Fruit fly (Drosophila melanogaster) whole organism, adult: Measurements from ENCODE around the gene Hr4.
A peak's percentile ranks its signal among the peaks of the same experiment; 100 is the strongest.

ENCODE experiments used
- CG11617 ChIP-seq: fragments of 200-800 bp; sonication (Bioruptor generic); optimal IDR thresholded peaks from 2 replicates; lab custom pipeline; 2017; ENCODE audit warnings: mild to moderate bottlenecking, missing biosample characterization, missing genetic modification reagents, missing genetic modification characterization
- CG12768 ChIP-seq: fragments of 200-800 bp; sonication (Bioruptor generic); optimal IDR thresholded peaks from 2 replicates; lab custom pipeline; 2017; ENCODE audit warnings: missing biosample characterization, missing genetic modification characterization, mild to moderate bottlenecking, moderate library complexity, missing genetic modification reagents
- CG14711 ChIP-seq: fragments of 200-800 bp; sonication (Bioruptor generic); optimal IDR thresholded peaks from 2 replicates; lab custom pipeline; 2018; ENCODE audit warnings: missing biosample characterization, mild to moderate bottlenecking, missing genetic modification characterization, moderate library complexity
- CG1620 ChIP-seq: fragments of 200-800 bp; sonication (Bioruptor generic); optimal IDR thresholded peaks from 2 replicates; lab custom pipeline; 2016; ENCODE audit warnings: missing biosample characterization, missing genetic modification characterization
- CG33017 ChIP-seq: fragments of 200-800 bp; sonication (Bioruptor generic); optimal IDR thresholded peaks from 2 replicates; lab custom pipeline; 2018; ENCODE audit warnings: missing biosample characterization, mild to moderate bottlenecking, missing genetic modification characterization, moderate library complexity
- CG5204 ChIP-seq: fragments of 200-800 bp; sonication (Bioruptor generic); optimal IDR thresholded peaks from 2 replicates; lab custom pipeline; 2016; ENCODE audit warnings: missing biosample characterization, missing genetic modification characterization
- CG7045 ChIP-seq: fragments of 200-800 bp; sonication (Bioruptor generic); optimal IDR thresholded peaks from 2 replicates; lab custom pipeline; 2017; ENCODE audit warnings: missing biosample characterization, mild to moderate bottlenecking, missing genetic modification characterization
- CG7101 ChIP-seq: fragments of 200-800 bp; sonication (Bioruptor generic); optimal IDR thresholded peaks from 2 replicates; lab custom pipeline; 2018; ENCODE audit warnings: missing biosample characterization, mild to moderate bottlenecking, missing genetic modification characterization, moderate library complexity
- Clk ChIP-seq: fragments of 200-800 bp; sonication (Bioruptor generic); optimal IDR thresholded peaks from 2 replicates; lab custom pipeline; 2017; ENCODE audit warnings: missing biosample characterization, missing genetic modification characterization
- Crg-1 ChIP-seq: fragments of 200-800 bp; sonication (Bioruptor generic); optimal IDR thresholded peaks from 2 replicates; lab custom pipeline; 2016; ENCODE audit warnings: missing biosample characterization, missing genetic modification characterization
- Hr96 ChIP-seq: fragments of 200-800 bp; sonication (Bioruptor generic); optimal IDR thresholded peaks from 2 replicates; lab custom pipeline; 2016; ENCODE audit warnings: missing biosample characterization, missing genetic modification characterization
- Mnt ChIP-seq: fragments of 200-800 bp; sonication (Bioruptor generic); optimal IDR thresholded peaks from 2 replicates; lab custom pipeline; 2016; ENCODE audit warnings: missing biosample characterization, mild to moderate bottlenecking, missing genetic modification characterization
- bab1 ChIP-seq: fragments of 200-800 bp; sonication (Bioruptor generic); optimal IDR thresholded peaks from 3 replicates; lab custom pipeline; 2019; ENCODE audit warnings: missing biosample characterization, mild to moderate bottlenecking, missing genetic modification characterization, moderate library complexity
- cic ChIP-seq: fragments of 200-800 bp; sonication (Bioruptor generic); optimal IDR thresholded peaks from 2 replicates; lab custom pipeline; 2017; ENCODE audit warnings: missing biosample characterization, mild to moderate bottlenecking, missing genetic modification characterization, moderate library complexity
- cnc ChIP-seq, 2 experiments: fragments of >200 bp; optimal IDR thresholded peaks; 2 replicates each; lab custom pipeline; 2017
- kay ChIP-seq: fragments of 200-800 bp; sonication (Bioruptor generic); peaks from one replicate; lab custom pipeline; 2016; ENCODE audit warnings: missing biosample characterization, missing genetic modification characterization, borderline replicate concordance
- ovo ChIP-seq: fragments of 200-800 bp; sonication (Bioruptor generic); optimal IDR thresholded peaks from 2 replicates; lab custom pipeline; 2016; ENCODE audit warnings: missing biosample characterization, missing genetic modification characterization
- pad ChIP-seq: fragments of 200-800 bp; sonication (Bioruptor generic); optimal IDR thresholded peaks from 3 replicates; lab custom pipeline; 2017; ENCODE audit warnings: missing biosample characterization, missing genetic modification characterization, mild to moderate bottlenecking, moderate library complexity, missing genetic modification reagents
- tj ChIP-seq: fragments of 200-800 bp; sonication (Bioruptor generic); optimal IDR thresholded peaks from 3 replicates; lab custom pipeline; 2017; ENCODE audit warnings: missing biosample characterization, mild to moderate bottlenecking, missing genetic modification characterization, moderate library complexity
- toe ChIP-seq: fragments of 200-800 bp; sonication (Bioruptor generic); optimal IDR thresholded peaks from 2 replicates; lab custom pipeline; 2016; ENCODE audit warnings: missing biosample characterization, missing genetic modification characterization

The Hr4 gene

dm6 chrX:1950311-1950710 lies 8.6 kb downstream of the Hr4 start:
- no peak for TF ChIP-seq CG1620
- no peak for TF ChIP-seq ovo (GFP tag; lab: Kevin White, UChicago)
- TF ChIP-seq toe (GFP tag; lab: Kevin White, UChicago), result no peak
- no peak for TF ChIP-seq Hr96
- TF ChIP-seq CG12768 (GFP tag; lab: Kevin White, UChicago), result no peak
- no peak for TF ChIP-seq CG7045
- no peak for TF ChIP-seq CG5204 (GFP tag; lab: Kevin White, UChicago)
- no peak for TF ChIP-seq bab1 (GFP tag; lab: Kevin White, UChicago)
- TF ChIP-seq tj (GFP tag; lab: Kevin White, UChicago), result no peak
- no peak for TF ChIP-seq Clk

dm6 chrX:1951391-1952066 lies 9.8 kb downstream of the Hr4 start:
- peak; percentile 46 for TF ChIP-seq Mnt (GFP tag; lab: Kevin White, UChicago)
- TF ChIP-seq toe (GFP tag; lab: Kevin White, UChicago), result peak; percentile 50
- peak; percentile 36 for TF ChIP-seq tj (GFP tag; lab: Kevin White, UChicago)
- peak; percentile 65 for TF ChIP-seq CG33017
- TF ChIP-seq Crg-1, result no peak
- no peak for TF ChIP-seq kay (GFP tag; lab: Kevin White, UChicago)
- TF ChIP-seq cnc (optimal IDR thresholded peaks at IDR 0.05; lab: Kevin White, UChicago), result no peak
- TF ChIP-seq CG7101 (tag; lab: Kevin White, UChicago), result peak; percentile 85
- peak; percentile 83 for TF ChIP-seq CG14711
- TF ChIP-seq CG7045, result peak; percentile 70
- no peak for TF ChIP-seq cic
- peak; percentile 74 for TF ChIP-seq CG12768 (GFP tag; lab: Kevin White, UChicago)
- peak; percentile 62 for TF ChIP-seq CG11617 (GFP tag; lab: Kevin White, UChicago)
- peak; percentile 85 for TF ChIP-seq Hr96
- TF ChIP-seq Clk, result peak; percentile 43
- peak; percentile 26 for TF ChIP-seq CG1620
- no peak for TF ChIP-seq ovo (GFP tag; lab: Kevin White, UChicago)
- peak; percentile 91 for TF ChIP-seq bab1 (GFP tag; lab: Kevin White, UChicago)
- peak; percentile 66 for TF ChIP-seq CG5204 (GFP tag; lab: Kevin White, UChicago)
- TF ChIP-seq pad (GFP tag; lab: Kevin White, UChicago), result peak; percentile 59

- TF ChIP-seq kay (GFP tag; lab: Kevin White, UChicago) (no peak), ovo (GFP tag; lab: Kevin White, UChicago) (peak; percentile 47), CG14711 (no peak), Clk (no peak), CG33017 (no peak), CG7045 (no peak), cic (no peak), CG1620 (peak; percentile 83), tj (GFP tag; lab: Kevin White, UChicago) (peak; percentile 10), CG7101 (tag; lab: Kevin White, UChicago) (peak; percentile 36), bab1 (GFP tag; lab: Kevin White, UChicago) (peak; percentile 50), toe (GFP tag; lab: Kevin White, UChicago) (no peak), Hr96 (peak; percentile 61), CG5204 (GFP tag; lab: Kevin White, UChicago) (no peak), CG11617 (GFP tag; lab: Kevin White, UChicago) (no peak), cnc (optimal IDR thresholded peaks at IDR 0.05; lab: Kevin White, UChicago) (no peak), pad (GFP tag; lab: Kevin White, UChicago) (peak; percentile 52), Crg-1 (peak; percentile 10)
Measured at dm6 chrX:1952898-1953297, 11.2 kb downstream of the Hr4 start.

- no peak for TF ChIP-seq bab1 (GFP tag; lab: Kevin White, UChicago)
- TF ChIP-seq pad (GFP tag; lab: Kevin White, UChicago), result no peak
- no peak for TF ChIP-seq tj (GFP tag; lab: Kevin White, UChicago)
- no peak for TF ChIP-seq CG1620
- no peak for TF ChIP-seq Hr96
- no peak for TF ChIP-seq Clk
- TF ChIP-seq Crg-1, result no peak
Measured at dm6 chrX:1963192-1963590, 21.5 kb downstream of the Hr4 start.

- TF ChIP-seq Clk, result peak; percentile 68
- no peak for TF ChIP-seq cnc (optimal IDR thresholded peaks at IDR 0.05; lab: Kevin White, UChicago)
- TF ChIP-seq CG7045, result peak; percentile 80
- peak; percentile 88 for TF ChIP-seq CG14711
- peak; percentile 81 for TF ChIP-seq toe (GFP tag; lab: Kevin White, UChicago)
- TF ChIP-seq pad (GFP tag; lab: Kevin White, UChicago), result peak; percentile 85
- TF ChIP-seq Hr96, result peak; percentile 95
- no peak for TF ChIP-seq kay (GFP tag; lab: Kevin White, UChicago)
- TF ChIP-seq CG12768 (GFP tag; lab: Kevin White, UChicago), result peak; percentile 91
- TF ChIP-seq Crg-1, result peak; percentile 82
- peak; percentile 18 for TF ChIP-seq cic
- peak; percentile 86 for TF ChIP-seq Mnt (GFP tag; lab: Kevin White, UChicago)
- peak; percentile 90 for TF ChIP-seq CG1620
- peak; percentile 91 for TF ChIP-seq tj (GFP tag; lab: Kevin White, UChicago)
- peak; percentile 77 for TF ChIP-seq CG5204 (GFP tag; lab: Kevin White, UChicago)
- peak; percentile 55 for TF ChIP-seq ovo (GFP tag; lab: Kevin White, UChicago)
- TF ChIP-seq CG33017, result peak; percentile 86
- TF ChIP-seq CG11617 (GFP tag; lab: Kevin White, UChicago), result peak; percentile 86
- peak; percentile 94 for TF ChIP-seq bab1 (GFP tag; lab: Kevin White, UChicago)
- peak; percentile 93 for TF ChIP-seq CG7101 (tag; lab: Kevin White, UChicago)
Measured at dm6 chrX:1963591-1964216, 22.0 kb downstream of the Hr4 start.
